Worm (Caenorhabditis elegans) whole organism, late embryonic: ENCODE data around the gene ced-2.

Source experiments
- C08G9.2 ChIP-seq: sonication (generic microtip); optimal IDR thresholded peaks from 2 replicates; lab custom pipeline; 2016; ENCODE audit warnings: mild to moderate bottlenecking, missing genetic modification characterization, moderate library complexity, missing compliant biosample characterization
- C38D4.7 ChIP-seq: fragments of 200-800 bp; sonication (Bioruptor generic); optimal IDR thresholded peaks from 2 replicates; lab custom pipeline; 2018; ENCODE audit warnings: mild to moderate bottlenecking, missing genetic modification characterization, moderate library complexity, missing compliant biosample characterization
- F13H6.1 ChIP-seq: sonication (generic microtip); optimal IDR thresholded peaks from 2 replicates; lab custom pipeline; 2016; ENCODE audit warnings: missing genetic modification characterization, missing compliant biosample characterization
- T23F11.4 ChIP-seq: fragments of 200-800 bp; sonication (Bioruptor generic); optimal IDR thresholded peaks from 2 replicates; lab custom pipeline; 2018; ENCODE audit warnings: mild to moderate bottlenecking, missing genetic modification characterization, missing compliant biosample characterization
- Y22D7AL.16 ChIP-seq: sonication (generic microtip); optimal IDR thresholded peaks from 2 replicates; lab custom pipeline; 2016; ENCODE audit warnings: missing genetic modification characterization, missing compliant biosample characterization
- ahr-1 ChIP-seq: sonication (generic microtip); optimal IDR thresholded peaks from 2 replicates; lab custom pipeline; 2016; ENCODE audit warnings: missing genetic modification characterization, missing compliant biosample characterization
- ama-1 ChIP-seq: fragments of 150-350 bp; optimal IDR thresholded peaks from 2 replicates; lab custom pipeline; 2014
- ceh-14 ChIP-seq: sonication (generic microtip); optimal IDR thresholded peaks from 2 replicates; lab custom pipeline; 2016; ENCODE audit warnings: missing genotype, missing genetic modification characterization, missing compliant biosample characterization
- ceh-19 ChIP-seq: fragments of 200-800 bp; sonication (Bioruptor generic); optimal IDR thresholded peaks from 2 replicates; lab custom pipeline; 2018; ENCODE audit warnings: mild to moderate bottlenecking, missing genetic modification characterization, missing compliant biosample characterization
- ceh-2 ChIP-seq: sonication (generic microtip); optimal IDR thresholded peaks from 2 replicates; lab custom pipeline; 2016; ENCODE audit warnings: missing genotype, missing genetic modification characterization, missing compliant biosample characterization
- ceh-22 ChIP-seq: sonication (generic microtip); optimal IDR thresholded peaks from 2 replicates; lab custom pipeline; 2017; ENCODE audit warnings: missing biosample characterization, missing genetic modification characterization
- ceh-24 ChIP-seq: sonication (generic microtip); optimal IDR thresholded peaks from 2 replicates; lab custom pipeline; 2016; ENCODE audit warnings: mild to moderate bottlenecking, missing genetic modification characterization, missing compliant biosample characterization
- ceh-30 ChIP-seq: fragments of 150-350 bp; optimal IDR thresholded peaks from 2 replicates; lab custom pipeline; 2014; ENCODE audit warnings: missing biosample characterization, missing genetic modification characterization
- ceh-31 ChIP-seq: sonication (generic microtip); optimal IDR thresholded peaks from 2 replicates; lab custom pipeline; 2016; ENCODE audit warnings: missing genetic modification characterization, missing compliant biosample characterization
- ceh-45 ChIP-seq: fragments of 200-800 bp; sonication (Bioruptor generic); IDR thresholded peaks from 2 replicates; pipeline ENCODE4 v1.3.6; 2022; ENCODE audit warnings: missing genetic modification reagents, missing genetic modification characterization, missing compliant biosample characterization
- ceh-6 ChIP-seq: fragments of 200-800 bp; sonication (Bioruptor generic); optimal IDR thresholded peaks from 2 replicates; lab custom pipeline; 2018; ENCODE audit warnings: mild to moderate bottlenecking, missing genetic modification characterization, missing compliant biosample characterization
- ceh-9 ChIP-seq: sonication (generic microtip); optimal IDR thresholded peaks from 2 replicates; lab custom pipeline; 2016; ENCODE audit warnings: mild to moderate bottlenecking, missing genetic modification characterization, inconsistent platforms, missing compliant biosample characterization
- dmd-4 ChIP-seq: sonication (generic microtip); optimal IDR thresholded peaks from 2 replicates; lab custom pipeline; 2016; ENCODE audit warnings: borderline replicate concordance, missing genetic modification characterization, missing compliant biosample characterization
- elt-2 ChIP-seq: sonication (generic microtip); optimal IDR thresholded peaks from 2 replicates; lab custom pipeline; 2016; ENCODE audit warnings: missing genetic modification reagents, missing genetic modification characterization, missing compliant biosample characterization
- elt-4 ChIP-seq: sonication (generic microtip); optimal IDR thresholded peaks from 2 replicates; lab custom pipeline; 2016; ENCODE audit warnings: missing genetic modification characterization, missing compliant biosample characterization
- ets-4 ChIP-seq: sonication (generic microtip); optimal IDR thresholded peaks from 2 replicates; lab custom pipeline; 2016; ENCODE audit warnings: missing genetic modification characterization, missing compliant biosample characterization
- eyg-1 ChIP-seq: sonication (generic microtip); optimal IDR thresholded peaks from 2 replicates; lab custom pipeline; 2016; ENCODE audit warnings: missing genotype, missing genetic modification characterization, missing compliant biosample characterization
- fax-1 ChIP-seq: sonication (generic microtip); optimal IDR thresholded peaks from 2 replicates; lab custom pipeline; 2016; ENCODE audit warnings: missing genotype, missing genetic modification characterization, missing compliant biosample characterization
- fkh-10 ChIP-seq: fragments of 150-350 bp; optimal IDR thresholded peaks from 2 replicates; lab custom pipeline; 2014; ENCODE audit warnings: missing biosample characterization, missing genetic modification reagents, missing genetic modification characterization
- hlh-13 ChIP-seq: fragments of 200-800 bp; sonication (Bioruptor generic); optimal IDR thresholded peaks from 2 replicates; lab custom pipeline; 2018; ENCODE audit warnings: mild to moderate bottlenecking, missing genetic modification characterization, missing compliant biosample characterization
- hlh-6 ChIP-seq: sonication (generic microtip); optimal IDR thresholded peaks from 2 replicates; lab custom pipeline; 2016; ENCODE audit warnings: missing genotype, missing genetic modification characterization, missing compliant biosample characterization
- lim-6 ChIP-seq: sonication (generic microtip); optimal IDR thresholded peaks from 2 replicates; lab custom pipeline; 2016; ENCODE audit warnings: missing genetic modification characterization, missing compliant biosample characterization
- mec-3 ChIP-seq: sonication (generic microtip); optimal IDR thresholded peaks from 2 replicates; lab custom pipeline; 2016; ENCODE audit warnings: borderline replicate concordance, missing genetic modification characterization, missing compliant biosample characterization
- nfya-1 ChIP-seq: sonication (generic microtip); optimal IDR thresholded peaks from 2 replicates; lab custom pipeline; 2017; ENCODE audit warnings: missing genetic modification characterization, mild to moderate bottlenecking, missing compliant biosample characterization, antibody characterized with exemption, moderate library complexity
- npax-4 ChIP-seq: sonication (generic microtip); optimal IDR thresholded peaks from 2 replicates; lab custom pipeline; 2016; ENCODE audit warnings: missing genetic modification characterization, missing compliant biosample characterization
- odd-2 ChIP-seq: sonication (generic microtip); optimal IDR thresholded peaks from 2 replicates; lab custom pipeline; 2017; ENCODE audit warnings: antibody characterized with exemption, mild to moderate bottlenecking, missing genetic modification characterization, missing compliant biosample characterization
- pag-3 ChIP-seq: sonication (generic microtip); optimal IDR thresholded peaks from 2 replicates; lab custom pipeline; 2016; ENCODE audit warnings: missing compliant biosample characterization, missing genetic modification characterization, borderline replicate concordance
- pat-9 ChIP-seq: fragments of 200-800 bp; sonication (Bioruptor generic); optimal IDR thresholded peaks from 2 replicates; lab custom pipeline; 2018; ENCODE audit warnings: mild to moderate bottlenecking, missing genetic modification characterization, moderate library complexity, missing compliant biosample characterization
- pax-1 ChIP-seq: fragments of 150-350 bp; optimal IDR thresholded peaks from 2 replicates; lab custom pipeline; 2014; ENCODE audit warnings: missing biosample characterization, missing genetic modification characterization
- pha-2 ChIP-seq: sonication (generic microtip); optimal IDR thresholded peaks from 2 replicates; lab custom pipeline; 2017; ENCODE audit warnings: mild to moderate bottlenecking, missing genetic modification characterization, missing compliant biosample characterization
- pha-4 ChIP-seq: fragments of 150-350 bp; optimal IDR thresholded peaks from 2 replicates; lab custom pipeline; 2018; ENCODE audit warnings: missing biosample characterization, missing genetic modification reagents, missing genetic modification characterization
- pqm-1 ChIP-seq: sonication (generic microtip); optimal IDR thresholded peaks from 2 replicates; lab custom pipeline; 2016; ENCODE audit warnings: missing genetic modification characterization, missing compliant biosample characterization
- rnt-1 ChIP-seq: sonication (generic microtip); optimal IDR thresholded peaks from 2 replicates; lab custom pipeline; 2016; ENCODE audit warnings: missing genetic modification characterization, missing compliant biosample characterization
- sdc-2 ChIP-seq: sonication (generic microtip); optimal IDR thresholded peaks from 2 replicates; lab custom pipeline; 2016; ENCODE audit warnings: missing genotype, missing genetic modification characterization, missing compliant biosample characterization
- sox-2 ChIP-seq: fragments of 200-800 bp; sonication (Bioruptor generic); IDR thresholded peaks from 2 replicates; pipeline ENCODE4 v1.3.6; 2022; ENCODE audit warnings: missing genetic modification reagents, missing genetic modification characterization, missing compliant biosample characterization
- ttx-3 ChIP-seq: sonication (generic microtip); optimal IDR thresholded peaks from 2 replicates; lab custom pipeline; 2016; ENCODE audit warnings: missing genetic modification reagents, missing genetic modification characterization, missing compliant biosample characterization
- unc-86 ChIP-seq: sonication (generic microtip); optimal IDR thresholded peaks from 2 replicates; lab custom pipeline; 2016; ENCODE audit warnings: missing genetic modification characterization, missing compliant biosample characterization
- zip-5 ChIP-seq: sonication (generic microtip); optimal IDR thresholded peaks from 2 replicates; lab custom pipeline; 2016; ENCODE audit warnings: missing genetic modification characterization, missing compliant biosample characterization

ced-2 gene

DNA sequence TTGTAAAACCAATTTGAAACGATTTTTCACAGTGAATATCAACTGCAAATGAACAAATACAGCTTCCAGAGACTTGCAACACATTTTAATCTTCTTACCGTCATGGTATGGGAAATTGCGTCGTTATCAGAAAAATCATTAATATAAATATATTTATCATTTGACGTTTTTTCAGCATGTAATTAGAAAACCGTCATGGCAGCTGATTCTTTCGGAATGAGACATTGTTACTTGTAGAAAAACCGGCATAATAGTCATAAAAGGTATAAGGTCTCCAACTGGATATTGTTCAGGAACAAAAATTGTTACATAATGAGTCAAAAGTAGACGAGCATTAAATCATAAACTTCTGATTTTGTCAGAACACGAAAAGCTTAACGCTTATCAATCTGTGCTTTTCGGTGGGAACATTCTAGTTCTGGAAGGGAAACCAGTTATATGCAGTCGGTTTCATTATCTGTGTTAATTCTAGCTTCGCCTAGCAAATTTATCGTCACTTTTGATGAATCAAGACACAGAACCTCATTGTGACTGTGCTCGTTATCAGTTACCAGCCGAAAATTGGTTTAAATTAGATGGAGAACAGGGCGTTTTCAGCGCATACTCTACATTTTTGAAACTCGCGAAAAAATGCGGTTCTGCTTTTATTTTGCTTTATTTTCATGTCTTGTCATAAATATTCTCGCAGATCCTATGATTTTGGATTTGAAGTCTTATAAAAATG, 43.8 kb upstream of the ced-2 start, which contains the start of gene C34H4.2:
Gene C34H4.2 (plus strand): TSS at position 558 of the 724 bp plus-strand sequence.
- TF ChIP-seq fkh-10 (GFP tag; lab: Kevin White, UChicago) (no peak), F13H6.1 (tag; lab: Kevin White, UChicago) (no peak), ceh-30 (tag; lab: Kevin White, UChicago) (no peak), odd-2 (tag; lab: Kevin White, UChicago) (no peak), elt-4 (no peak), npax-4 (no peak), elt-2 (tag; lab: Kevin White, UChicago) (no peak), pha-2 (no peak), rnt-1 (no peak), nfya-1 (tag; lab: Kevin White, UChicago) (no peak), ets-4 (tag; lab: Kevin White, UChicago) (no peak), C08G9.2 (no peak), pax-1 (tag; lab: Kevin White, UChicago) (no peak), fax-1 (no peak), pha-4 (tag; lab: Kevin White, UChicago) (no peak), pat-9 (tag; lab: Kevin White, UChicago) (no peak), ceh-19 (GFP tag; lab: Kevin White, UChicago) (no peak), sdc-2 (no peak)

DNA sequence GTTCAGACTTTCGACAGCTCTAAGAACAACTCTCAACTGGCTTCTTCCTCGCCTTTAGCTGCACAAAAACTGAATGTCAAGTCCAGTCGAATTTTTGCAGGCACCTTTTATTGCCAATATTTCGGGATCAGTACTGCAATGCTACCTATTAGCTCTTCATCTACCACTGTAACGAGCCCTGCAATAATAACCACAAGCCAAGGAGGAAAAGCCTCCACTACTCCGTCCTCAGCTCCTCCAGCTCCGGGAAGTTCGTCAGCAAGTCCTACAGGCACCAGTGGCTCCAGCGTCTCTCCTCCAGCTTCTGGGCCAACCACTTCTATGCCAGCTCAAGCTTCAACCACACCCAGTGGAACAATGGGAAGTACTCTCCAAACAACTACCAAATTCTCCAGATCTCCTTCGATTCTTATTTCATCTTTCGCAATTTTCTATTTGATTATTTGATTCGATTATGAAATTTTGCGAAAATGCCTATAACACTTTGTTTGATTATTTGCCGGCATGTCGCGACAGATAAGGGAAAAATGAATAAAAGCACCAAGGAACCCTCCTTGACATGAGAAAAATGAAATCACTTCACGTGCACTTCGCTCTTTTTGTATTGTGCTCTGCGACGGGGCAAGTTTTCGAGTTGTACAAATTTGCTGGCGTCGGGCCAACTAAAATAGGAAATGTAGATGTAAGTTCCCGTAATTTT, 41.9 kb upstream of the ced-2 start, which contains the start of gene C34H4.1:
Gene C34H4.1 (plus strand): TSS at position 559 of the 700 bp plus-strand sequence.
- TF ChIP-seq zip-5 (tag; lab: Kevin White, UChicago) (no peak), unc-86 (tag; lab: Kevin White, UChicago) (no peak), ceh-2 (tag; lab: Kevin White, UChicago) (no peak), ceh-31 (tag; lab: Kevin White, UChicago) (no peak), hlh-6 (tag; lab: Kevin White, UChicago) (no peak), pqm-1 (tag; lab: Kevin White, UChicago) (no peak), fax-1 (no peak)

DNA sequence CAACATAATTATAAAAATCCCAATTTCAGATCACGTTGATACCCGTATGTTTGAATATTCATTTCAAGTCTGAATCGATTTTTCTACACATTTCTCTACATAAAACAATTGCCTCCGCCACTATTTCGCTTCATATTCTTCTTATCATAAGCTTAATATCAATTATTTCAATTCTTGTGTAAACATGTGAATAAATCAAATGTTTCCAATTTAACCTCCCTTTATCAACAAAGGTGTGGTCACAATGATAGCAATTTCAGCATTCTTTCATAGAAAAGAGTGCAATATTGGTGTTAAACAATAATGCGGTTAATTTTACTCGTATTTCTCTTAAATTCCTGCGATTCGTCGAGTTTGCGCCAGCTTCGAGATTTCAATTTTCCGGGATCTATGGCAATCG, 37.2 kb upstream of the ced-2 start, which contains the start of gene Y41D4B.17:
Gene Y41D4B.17 (plus strand): TSS at position 174 of the 400 bp plus-strand sequence.
- TF ChIP-seq Y22D7AL.16 (tag; lab: Kevin White, UChicago) = no peak
- TF ChIP-seq F13H6.1 (tag; lab: Kevin White, UChicago) = no peak
- TF ChIP-seq hlh-13 (GFP tag; lab: Kevin White, UChicago) = no peak
- no peak for TF ChIP-seq fkh-10 (GFP tag; lab: Kevin White, UChicago)
- no peak for TF ChIP-seq lim-6 (tag; lab: Kevin White, UChicago)
- TF ChIP-seq ceh-14 = no peak
- TF ChIP-seq ceh-24 (tag; lab: Kevin White, UChicago) = no peak
- TF ChIP-seq ceh-45 (GFP tag; lab: Robert Waterston, UW) = no peak
- TF ChIP-seq ceh-22 (tag; lab: Kevin White, UChicago) = no peak
- TF ChIP-seq ahr-1 (tag; lab: Kevin White, UChicago) = no peak
- no peak for TF ChIP-seq ttx-3 (tag; lab: Kevin White, UChicago)
- TF ChIP-seq ceh-2 (tag; lab: Kevin White, UChicago) = no peak
- TF ChIP-seq odd-2 (tag; lab: Kevin White, UChicago) = no peak
- TF ChIP-seq sdc-2 = no peak
- TF ChIP-seq dmd-4 (tag; lab: Kevin White, UChicago) = no peak
- TF ChIP-seq zip-5 (tag; lab: Kevin White, UChicago) = no peak

DNA sequence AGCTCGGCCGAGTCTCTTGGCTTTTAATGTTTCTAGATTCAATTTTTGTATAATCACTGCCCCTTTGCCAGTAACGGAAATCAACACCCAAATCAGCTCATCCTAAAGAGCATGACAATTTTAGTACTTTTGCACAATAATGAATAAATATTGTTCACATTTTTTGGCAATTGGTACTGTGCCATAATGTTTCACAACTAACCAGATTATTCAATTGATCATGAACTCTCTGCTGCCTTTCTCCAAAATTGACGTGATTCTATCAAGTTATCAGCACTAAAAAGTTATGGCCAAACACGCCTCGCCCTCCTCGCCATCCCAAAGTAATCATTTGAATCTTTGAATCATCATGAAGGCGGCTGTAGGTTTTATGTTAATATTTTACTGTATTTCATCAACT, 35.2 kb upstream of the ced-2 start, which contains the start of gene hpo-6:
Gene hpo-6 (plus strand): TSS at position 301 of the 400 bp plus-strand sequence.
- TF ChIP-seq unc-86 (tag; lab: Kevin White, UChicago) = no peak
- TF ChIP-seq ceh-22 (tag; lab: Kevin White, UChicago) = no peak
- TF ChIP-seq ama-1 (lab: Kevin White, UChicago) = no peak
- no peak for TF ChIP-seq ahr-1 (tag; lab: Kevin White, UChicago)
- no peak for TF ChIP-seq ets-4 (tag; lab: Kevin White, UChicago)
- TF ChIP-seq eyg-1 (tag; lab: Kevin White, UChicago) = no peak
- TF ChIP-seq ceh-9 (tag; lab: Kevin White, UChicago) = no peak
- no peak for TF ChIP-seq T23F11.4 (GFP tag; lab: Kevin White, UChicago)
- TF ChIP-seq npax-4 = no peak
- TF ChIP-seq odd-2 (tag; lab: Kevin White, UChicago) = no peak
- TF ChIP-seq sox-2 (GFP tag; lab: Robert Waterston, UW) = no peak
- no peak for TF ChIP-seq pag-3 (tag; lab: Kevin White, UChicago)
- no peak for TF ChIP-seq ceh-6 (GFP tag; lab: Kevin White, UChicago)
- no peak for TF ChIP-seq mec-3 (tag; lab: Kevin White, UChicago)
- no peak for TF ChIP-seq ceh-31 (tag; lab: Kevin White, UChicago)
- no peak for TF ChIP-seq dmd-4 (tag; lab: Kevin White, UChicago)
- no peak for TF ChIP-seq pha-2
- no peak for TF ChIP-seq C38D4.7 (GFP tag; lab: Kevin White, UChicago)
